Worm (Caenorhabditis elegans) whole organism, L4/young adult: ENCODE data around the gene maoc-1.

Experiments used
- W03F9.2 ChIP-seq: fragments of 150-350 bp; optimal IDR thresholded peaks from 2 replicates; lab custom pipeline; 2014; ENCODE audit warnings: missing biosample characterization, missing genetic modification characterization
- dao-5 ChIP-seq: sonication (generic microtip); optimal IDR thresholded peaks from 2 replicates; lab custom pipeline; 2016; ENCODE audit warnings: missing genotype, missing genetic modification characterization, moderate library complexity, missing compliant biosample characterization
- him-1 ChIP-seq: sonication (generic microtip); optimal IDR thresholded peaks from 2 replicates; lab custom pipeline; 2016; ENCODE audit warnings: missing genotype, missing genetic modification reagents, missing genetic modification characterization, missing compliant biosample characterization

maoc-1 gene

ce11 chrII:7210187-7210586, 14.1 kb downstream of the maoc-1 start, which contains the start of gene E04F6.15:
Gene E04F6.15, minus strand, starts transcription at chrII:7210287.
- TF ChIP-seq dao-5 (no peak), him-1 (no peak), W03F9.2 (tag; lab: Kevin White, UChicago) (no peak)

- no peak for TF ChIP-seq dao-5
- TF ChIP-seq W03F9.2 (tag; lab: Kevin White, UChicago), result no peak
- no peak for TF ChIP-seq him-1
Measured at ce11 chrII:7211280-7211679, 15.2 kb downstream of the maoc-1 start, which contains the start of gene E04F6.8. Gene E04F6.8, minus strand, starts transcription at chrII:7211380.

- TF ChIP-seq W03F9.2 (tag; lab: Kevin White, UChicago) (no peak), dao-5 (no peak), him-1 (no peak)
Measured at ce11 chrII:7212059-7212458, 16.0 kb downstream of the maoc-1 start, which contains the start of gene E04F6.9. Gene E04F6.9, minus strand, starts transcription at chrII:7212159.

- TF ChIP-seq W03F9.2 (tag; lab: Kevin White, UChicago), result no peak
- no peak for TF ChIP-seq dao-5
- TF ChIP-seq him-1, result no peak
Measured at ce11 chrII:7217047-7217446, 21.0 kb downstream of the maoc-1 start, which contains the start of gene E04F6.10. Gene E04F6.10, minus strand, starts transcription at chrII:7217147.

- no peak for TF ChIP-seq W03F9.2 (tag; lab: Kevin White, UChicago)
- no peak for TF ChIP-seq dao-5
Measured at ce11 chrII:7224074-7224473, 28.0 kb downstream of the maoc-1 start.

ce11 chrII:7225864-7226522, 29.9 kb downstream of the maoc-1 start, which contains the start of gene clh-3:
Gene clh-3, minus strand, starts transcription at chrII:7225914.
- no peak for TF ChIP-seq W03F9.2 (tag; lab: Kevin White, UChicago)
- TF ChIP-seq dao-5, result no peak
- no peak for TF ChIP-seq him-1

- TF ChIP-seq him-1 (no peak), dao-5 (no peak), W03F9.2 (tag; lab: Kevin White, UChicago) (no peak)
Measured at ce11 chrII:7228646-7229200, 32.6 kb downstream of the maoc-1 start, which contains the start of gene F32A5.4. Gene F32A5.4, plus strand, starts transcription at chrII:7229150.

- TF ChIP-seq W03F9.2 (tag; lab: Kevin White, UChicago) (no peak), dao-5 (no peak), him-1 (no peak)
Measured at ce11 chrII:7230684-7231083, 34.6 kb downstream of the maoc-1 start.

- TF ChIP-seq W03F9.2 (tag; lab: Kevin White, UChicago) (no peak), dao-5 (no peak), him-1 (no peak)
Measured at ce11 chrII:7231951-7232350, 35.9 kb downstream of the maoc-1 start.

- no peak for TF ChIP-seq W03F9.2 (tag; lab: Kevin White, UChicago)
- TF ChIP-seq him-1, result no peak
- TF ChIP-seq dao-5, result no peak
Measured at ce11 chrII:7232517-7232916, 36.4 kb downstream of the maoc-1 start, which contains the start of gene ctsa-3.1. Gene ctsa-3.1, plus strand, starts transcription at chrII:7232853.

- TF ChIP-seq dao-5 (no peak), him-1 (no peak), W03F9.2 (tag; lab: Kevin White, UChicago) (no peak)
Measured at ce11 chrII:7233274-7233673, 37.2 kb downstream of the maoc-1 start.

- TF ChIP-seq him-1 (no peak), dao-5 (no peak), W03F9.2 (tag; lab: Kevin White, UChicago) (no peak)
Measured at ce11 chrII:7236937-7237336, 40.9 kb downstream of the maoc-1 start.

ce11 chrII:7238248-7238647, 42.2 kb downstream of the maoc-1 start, which contains the start of gene aqp-1:
Gene aqp-1, minus strand, starts transcription at chrII:7238349.
- TF ChIP-seq him-1, result no peak
- TF ChIP-seq dao-5, result no peak
- no peak for TF ChIP-seq W03F9.2 (tag; lab: Kevin White, UChicago)

- TF ChIP-seq W03F9.2 (tag; lab: Kevin White, UChicago) (no peak), dao-5 (no peak), him-1 (no peak)
Measured at ce11 chrII:7238791-7239190, 42.7 kb downstream of the maoc-1 start.

- TF ChIP-seq W03F9.2 (tag; lab: Kevin White, UChicago), result no peak
- no peak for TF ChIP-seq dao-5
- TF ChIP-seq him-1, result no peak
Measured at ce11 chrII:7239705-7240104, 43.6 kb downstream of the maoc-1 start.
